Fruit fly (Drosophila melanogaster) whole organism, embryonic: ENCODE measurements around the gene CG4972.

ENCODE experiments used
- Aef1 ChIP-seq: fragments of 200-800 bp; sonication (Bioruptor generic); IDR thresholded peaks from 3 replicates; pipeline ENCODE4 v1.3.6; 2022; ENCODE audit warnings: missing biosample characterization, missing genetic modification characterization
- Awh ChIP-seq: fragments of 200-800 bp; sonication (Bioruptor generic); IDR thresholded peaks from 2 replicates; pipeline ENCODE4, ENCODE4 v1.3.6; 2022; ENCODE audit warnings: missing biosample characterization, missing genetic modification characterization
- CG10321 ChIP-seq: fragments of 200-800 bp; sonication (Bioruptor generic); IDR thresholded peaks from 2 replicates; pipeline ENCODE4 v1.3.6; 2022; ENCODE audit warnings: missing biosample characterization, missing genetic modification characterization
- CG10366 ChIP-seq: fragments of 200-800 bp; sonication (Bioruptor generic); IDR thresholded peaks from 2 replicates; pipeline ENCODE4 v1.3.6; 2022; ENCODE audit warnings: missing biosample characterization, missing genetic modification characterization
- CG10979 ChIP-seq: fragments of 200-800 bp; sonication (Bioruptor generic); optimal IDR thresholded peaks from 2 replicates; lab custom pipeline; 2018; ENCODE audit warnings: missing biosample characterization, mild to moderate bottlenecking, missing genetic modification characterization, moderate library complexity
- CG12391 ChIP-seq: fragments of 200-800 bp; sonication (Bioruptor generic); optimal IDR thresholded peaks from 3 replicates; lab custom pipeline; 2018; ENCODE audit warnings: missing biosample characterization, mild to moderate bottlenecking, missing genetic modification characterization, moderate library complexity
- CG13424 ChIP-seq: fragments of 200-800 bp; sonication (Bioruptor generic); optimal IDR thresholded peaks from 2 replicates; lab custom pipeline; 2019; ENCODE audit warnings: missing biosample characterization, mild to moderate bottlenecking, missing genetic modification characterization, moderate library complexity
- CG1529 ChIP-seq: fragments of 200-800 bp; sonication (Bioruptor generic); optimal IDR thresholded peaks from 3 replicates; lab custom pipeline; 2018; ENCODE audit warnings: missing biosample characterization, missing genetic modification characterization
- CG1603 ChIP-seq: fragments of 200-800 bp; sonication (Bioruptor generic); optimal IDR thresholded peaks from 2 replicates; lab custom pipeline; 2019; ENCODE audit warnings: missing biosample characterization, mild to moderate bottlenecking, missing genetic modification characterization, moderate library complexity
- CG17361 ChIP-seq: fragments of 200-800 bp; sonication (Bioruptor generic); IDR thresholded peaks from 3 replicates; pipeline ENCODE4 v1.3.6; 2022; ENCODE audit warnings: missing biosample characterization, missing genetic modification characterization
- CG17829 ChIP-seq: fragments of 200-800 bp; optimal IDR thresholded peaks from 2 replicates; lab custom pipeline; 2019; ENCODE audit warnings: missing biosample characterization, mild to moderate bottlenecking, missing genetic modification characterization, moderate library complexity
- CG18262 ChIP-seq: fragments of 200-800 bp; optimal IDR thresholded peaks from 3 replicates; lab custom pipeline; 2019; ENCODE audit warnings: missing biosample characterization, mild to moderate bottlenecking, missing genetic modification characterization, moderate library complexity
- CG2712 ChIP-seq: fragments of 200-800 bp; optimal IDR thresholded peaks from 3 replicates; lab custom pipeline; 2019; ENCODE audit warnings: missing biosample characterization, mild to moderate bottlenecking, missing genetic modification characterization, moderate library complexity
- CG2889 ChIP-seq: fragments of 200-800 bp; sonication (Bioruptor generic); IDR thresholded peaks from 3 replicates; pipeline ENCODE4 v1.3.6; 2022; ENCODE audit warnings: missing biosample characterization, missing genetic modification characterization
- CG30403 ChIP-seq: fragments of 200-800 bp; sonication (Bioruptor generic); optimal IDR thresholded peaks from 3 replicates; lab custom pipeline; 2016; ENCODE audit warnings: missing biosample characterization, missing genetic modification characterization
- CG34224 ChIP-seq: fragments of 200-800 bp; sonication (Bioruptor generic); IDR thresholded peaks from 3 replicates; pipeline ENCODE4 v1.3.6; 2022; ENCODE audit warnings: missing biosample characterization, missing genetic modification characterization; ENCODE audit not compliant: partially characterized antibody
- CG6689 ChIP-seq: fragments of 200-800 bp; sonication (Bioruptor generic); IDR thresholded peaks from 2 replicates; pipeline ENCODE4 v1.3.6; 2022; ENCODE audit warnings: missing biosample characterization, missing genetic modification characterization
- CG8388 ChIP-seq: fragments of 200-800 bp; sonication (Bioruptor generic); optimal IDR thresholded peaks from 2 replicates; lab custom pipeline; 2019; ENCODE audit warnings: missing biosample characterization, mild to moderate bottlenecking, missing genetic modification characterization, moderate library complexity
- CG9609 ChIP-seq: fragments of 200-800 bp; sonication (Bioruptor generic); optimal IDR thresholded peaks from 3 replicates; lab custom pipeline; 2016; ENCODE audit warnings: missing biosample characterization, missing genetic modification characterization
- CG9817 ChIP-seq: fragments of 200-800 bp; sonication (Bioruptor generic); optimal IDR thresholded peaks from 2 replicates; lab custom pipeline; 2018; ENCODE audit warnings: missing biosample characterization, mild to moderate bottlenecking, missing genetic modification characterization, moderate library complexity
- CHES-1-like ChIP-seq: fragments of 200-800 bp; sonication (Bioruptor generic); optimal IDR thresholded peaks from 2 replicates; lab custom pipeline; 2016; ENCODE audit warnings: missing biosample characterization, missing genetic modification characterization
- CTCF ChIP-seq: fragments of 200-800 bp; sonication (Bioruptor generic); optimal IDR thresholded peaks from 2 replicates; lab custom pipeline; 2017; ENCODE audit warnings: missing biosample characterization, mild to moderate bottlenecking, missing genetic modification characterization, moderate library complexity
- Dref ChIP-seq: fragments of 200-800 bp; sonication (Bioruptor generic); IDR thresholded peaks from 2 replicates; pipeline ENCODE4 v1.3.6; 2022; ENCODE audit warnings: missing biosample characterization, missing genetic modification characterization
- Ets65A ChIP-seq: fragments of 200-800 bp; sonication (Bioruptor generic); peaks from one replicate; lab custom pipeline; 2016; ENCODE audit warnings: missing biosample characterization, missing genetic modification characterization
- Fer3 ChIP-seq: fragments of 200-800 bp; sonication (Bioruptor generic); optimal IDR thresholded peaks from 2 replicates; lab custom pipeline; 2018; ENCODE audit warnings: missing biosample characterization, mild to moderate bottlenecking, missing genetic modification characterization, moderate library complexity
- HLH4C ChIP-seq: fragments of 200-800 bp; sonication (Bioruptor generic); IDR thresholded peaks from 3 replicates; pipeline ENCODE4 v1.3.6; 2022; ENCODE audit warnings: missing biosample characterization, missing genetic modification characterization; ENCODE audit not compliant: partially characterized antibody
- Kr ChIP-seq: fragments of 200-800 bp; sonication (Bioruptor generic); optimal IDR thresholded peaks from 2 replicates; lab custom pipeline; 2017; ENCODE audit warnings: missing biosample characterization, mild to moderate bottlenecking, missing genetic modification characterization
- Lhr ChIP-seq: fragments of 200-800 bp; sonication (Bioruptor generic); optimal IDR thresholded peaks from 3 replicates; lab custom pipeline; 2017; ENCODE audit warnings: mild to moderate bottlenecking, missing biosample characterization, missing genetic modification reagents, missing genetic modification characterization
- Med ChIP-seq: fragments of 200-800 bp; sonication (Bioruptor generic); peaks from one replicate; lab custom pipeline; 2016; ENCODE audit warnings: missing biosample characterization, missing genetic modification characterization, mild to moderate bottlenecking, inconsistent platforms, moderate library complexity
- Meics ChIP-seq: fragments of 200-800 bp; sonication (Bioruptor generic); optimal IDR thresholded peaks from 2 replicates; lab custom pipeline; 2017; ENCODE audit warnings: missing biosample characterization, mild to moderate bottlenecking, missing genetic modification characterization
- NK7.1 ChIP-seq: fragments of 200-800 bp; sonication (Bioruptor generic); optimal IDR thresholded peaks from 3 replicates; lab custom pipeline; 2016; ENCODE audit warnings: missing biosample characterization, missing genetic modification characterization
- NfI ChIP-seq: fragments of 200-800 bp; sonication (Bioruptor generic); optimal IDR thresholded peaks from 3 replicates; lab custom pipeline; 2018; ENCODE audit warnings: missing biosample characterization, mild to moderate bottlenecking, missing genetic modification characterization, moderate library complexity
- Pdp1 ChIP-seq, 2 experiments: fragments of 200-800 bp; sonication (Bioruptor generic); optimal IDR thresholded peaks; 3 replicates each; lab custom pipeline; 2016; ENCODE audit warnings: missing biosample characterization in 2 of 2, missing genetic modification characterization in 2 of 2, mild to moderate bottlenecking in 1 of 2, moderate library complexity in 1 of 2
- Poxn ChIP-seq: fragments of 200-800 bp; sonication (Bioruptor generic); IDR thresholded peaks from 2 replicates; pipeline ENCODE4 v1.3.6; 2022; ENCODE audit warnings: missing biosample characterization, missing genetic modification characterization
- Sox100B ChIP-seq: fragments of 200-800 bp; sonication (Bioruptor generic); optimal IDR thresholded peaks from 3 replicates; lab custom pipeline; 2018; ENCODE audit warnings: missing biosample characterization, mild to moderate bottlenecking, missing genetic modification characterization
- Ssrp ChIP-seq: fragments of 200-800 bp; sonication (Bioruptor generic); optimal IDR thresholded peaks from 2 replicates; lab custom pipeline; 2018; ENCODE audit warnings: missing biosample characterization, mild to moderate bottlenecking, missing genetic modification characterization, moderate library complexity
- az2 ChIP-seq: fragments of 200-800 bp; sonication (Bioruptor generic); optimal IDR thresholded peaks from 3 replicates; lab custom pipeline; 2016; ENCODE audit warnings: missing biosample characterization, missing genetic modification characterization
- dmrt11E ChIP-seq: fragments of 200-800 bp; sonication (Bioruptor generic); optimal IDR thresholded peaks from 3 replicates; lab custom pipeline; 2018; ENCODE audit warnings: missing biosample characterization, mild to moderate bottlenecking, missing genetic modification characterization, moderate library complexity
- ewg ChIP-seq: fragments of 200-800 bp; sonication (Bioruptor generic); optimal IDR thresholded peaks from 3 replicates; lab custom pipeline; 2017; ENCODE audit warnings: mild to moderate bottlenecking, missing biosample characterization, missing genetic modification reagents, missing genetic modification characterization
- fd64A ChIP-seq: fragments of 200-800 bp; sonication (Bioruptor generic); optimal IDR thresholded peaks from 3 replicates; lab custom pipeline; 2018; ENCODE audit warnings: missing biosample characterization, mild to moderate bottlenecking, missing genetic modification characterization
- gt ChIP-seq: fragments of 200-800 bp; sonication (Bioruptor generic); IDR thresholded peaks from 2 replicates; pipeline ENCODE4 v1.3.6; 2022; ENCODE audit warnings: missing biosample characterization, missing genetic modification characterization
- kah ChIP-seq: fragments of 200-800 bp; sonication (Bioruptor generic); optimal IDR thresholded peaks from 2 replicates; lab custom pipeline; 2018; ENCODE audit warnings: missing biosample characterization, mild to moderate bottlenecking, missing genetic modification characterization
- lab ChIP-seq: fragments of 200-800 bp; sonication (Bioruptor generic); optimal IDR thresholded peaks from 3 replicates; lab custom pipeline; 2017; ENCODE audit warnings: missing biosample characterization, missing genetic modification characterization, mild to moderate bottlenecking, moderate library complexity, missing genetic modification reagents
- p53 ChIP-seq: fragments of 200-800 bp; sonication (Bioruptor generic); optimal IDR thresholded peaks from 2 replicates; lab custom pipeline; 2016; ENCODE audit warnings: missing biosample characterization, missing genetic modification characterization
- phol ChIP-seq: fragments of 200-800 bp; sonication (Bioruptor generic); optimal IDR thresholded peaks from 3 replicates; lab custom pipeline; 2018; ENCODE audit warnings: missing biosample characterization, mild to moderate bottlenecking, missing genetic modification characterization, moderate library complexity
- pnt ChIP-seq: fragments of 200-800 bp; sonication (Bioruptor generic); optimal IDR thresholded peaks from 3 replicates; lab custom pipeline; 2016; ENCODE audit warnings: missing biosample characterization, missing genetic modification characterization
- pros ChIP-seq: fragments of 200-800 bp; sonication (Bioruptor generic); optimal IDR thresholded peaks from 3 replicates; lab custom pipeline; 2019; ENCODE audit warnings: missing biosample characterization, mild to moderate bottlenecking, missing genetic modification characterization, moderate library complexity
- pum ChIP-seq: fragments of 200-800 bp; sonication (Bioruptor generic); optimal IDR thresholded peaks from 2 replicates; lab custom pipeline; 2016; ENCODE audit warnings: missing biosample characterization, missing genetic modification characterization
- slbo ChIP-seq: fragments of 200-800 bp; sonication (Bioruptor generic); IDR thresholded peaks from 2 replicates; pipeline ENCODE4 v1.3.6; 2022; ENCODE audit warnings: missing biosample characterization, missing genetic modification characterization
- slp2 ChIP-seq: fragments of 200-800 bp; sonication (Bioruptor generic); optimal IDR thresholded peaks from 2 replicates; lab custom pipeline; 2016; ENCODE audit warnings: missing biosample characterization, missing genetic modification characterization
- toy ChIP-seq: fragments of 200-800 bp; sonication (Bioruptor generic); IDR thresholded peaks from 2 replicates; pipeline ENCODE4 v1.3.6; 2022; ENCODE audit warnings: missing biosample characterization, missing genetic modification characterization
- wek ChIP-seq: fragments of 200-800 bp; sonication (Bioruptor generic); optimal IDR thresholded peaks from 3 replicates; lab custom pipeline; 2018; ENCODE audit warnings: missing biosample characterization, mild to moderate bottlenecking, missing genetic modification characterization, moderate library complexity

Gene CG4972

dm6 chr2L:10351130-10351529, 36.5 kb downstream of the CG4972 start (continued):
- TF ChIP-seq CG9609 (GFP tag; lab: Kevin White, UChicago) (no peak), dmrt11E (tag; lab: Kevin White, UChicago) (peak; percentile 65), CG34224 (GFP tag; lab: Robert Waterston, UW) (no peak), CG18262 (peak; percentile 63), phol (tag; lab: Kevin White, UChicago) (peak; percentile 45), Aef1 (GFP tag; lab: Robert Waterston, UW) (no peak), gt (no peak), CG1603 (no peak), CG12391 (tag; lab: Kevin White, UChicago) (peak; percentile 23), CG2712 (peak; percentile 55), wek (GFP tag; lab: Kevin White, UChicago) (no peak), NK7.1 (GFP tag; lab: Kevin White, UChicago) (no peak), pum (GFP tag; lab: Kevin White, UChicago) (peak; percentile 14), CG17829 (tag; lab: Kevin White, UChicago) (peak; percentile 36), Kr (GFP tag; lab: Kevin White, UChicago) (no peak), CG10321 (GFP tag; lab: Robert Waterston, UW) (no peak), az2 (peak; percentile 14), CG10366 (GFP tag; lab: Robert Waterston, UW) (no peak), Dref (no peak), Ets65A (peak; percentile 15), CG9817 (no peak), Meics (no peak), slp2 (no peak), Lhr (GFP tag; lab: Kevin White, UChicago) (peak; percentile 6), kah (GFP tag; lab: Kevin White, UChicago) (no peak), HLH4C (GFP tag; lab: Robert Waterston, UW) (no peak), ewg (peak; percentile 13), Awh (GFP tag; lab: Robert Waterston, UW) (no peak), p53 (GFP tag; lab: Kevin White, UChicago) (no peak), NfI (GFP tag; lab: Kevin White, UChicago) (no peak), Med (peak; percentile 61), Sox100B (GFP tag; lab: Kevin White, UChicago) (peak; percentile 6), Pdp1 (GFP tag; optimal IDR thresholded peaks at IDR 0.05; lab: Kevin White, UChicago) (no peak), pnt (GFP tag; lab: Kevin White, UChicago) (peak; percentile 2), CG13424 (tag; lab: Kevin White, UChicago) (peak; percentile 30), CG8388 (GFP tag; lab: Kevin White, UChicago) (peak; percentile 29), CG17361 (GFP tag; lab: Robert Waterston, UW) (peak; percentile 44; the same call in 1 of the 3 replicates), CG1529 (GFP tag; lab: Kevin White, UChicago) (peak; percentile 20), Fer3 (no peak), Poxn (GFP tag; lab: Robert Waterston, UW) (no peak), CG10979 (tag; lab: Kevin White, UChicago) (peak; percentile 58), Ssrp (tag; lab: Kevin White, UChicago) (peak; percentile 61), CG2889 (GFP tag; lab: Robert Waterston, UW) (no peak), CHES-1-like (no peak), fd64A (GFP tag; lab: Kevin White, UChicago) (no peak), toy (GFP tag; lab: Robert Waterston, UW) (no peak), lab (GFP tag; lab: Kevin White, UChicago) (no peak), slbo (GFP tag; lab: Robert Waterston, UW) (no peak), CTCF (GFP tag; lab: Kevin White, UChicago) (no peak), CG6689 (peak; percentile 38; the same call in 1 of the 2 replicates), pros (GFP tag; lab: Kevin White, UChicago) (peak; percentile 33), CG30403 (GFP tag; lab: Kevin White, UChicago) (no peak)
